Worm (Caenorhabditis elegans) whole organism, L1 larva: Measurements from ENCODE around the gene zig-13.

Experiments used
- lin-15B ChIP-seq: fragments of 150-350 bp; sonication (generic microtip); optimal IDR thresholded peaks from 3 replicates; lab custom pipeline; 2014; ENCODE audit warnings: missing biosample characterization, missing genetic modification characterization
- nhr-90 ChIP-seq: sonication (generic microtip); optimal IDR thresholded peaks from 2 replicates; lab custom pipeline; 2016; ENCODE audit warnings: mild to moderate bottlenecking, missing genetic modification characterization, missing compliant biosample characterization; ENCODE audit not compliant: poor library complexity
- rnt-1 ChIP-seq: sonication (generic microtip); optimal IDR thresholded peaks from 2 replicates; lab custom pipeline; 2016; ENCODE audit warnings: mild to moderate bottlenecking, missing genetic modification characterization, moderate library complexity, missing compliant biosample characterization
- skn-1 ChIP-seq: fragments of 150-350 bp; optimal IDR thresholded peaks from 2 replicates; lab custom pipeline; 2014; ENCODE audit warnings: missing biosample characterization, missing genetic modification characterization
- snpc-4 ChIP-seq: fragments of 150-350 bp; optimal IDR thresholded peaks from 2 replicates; lab custom pipeline; 2014; ENCODE audit warnings: missing biosample characterization, missing genetic modification characterization

DNA sequence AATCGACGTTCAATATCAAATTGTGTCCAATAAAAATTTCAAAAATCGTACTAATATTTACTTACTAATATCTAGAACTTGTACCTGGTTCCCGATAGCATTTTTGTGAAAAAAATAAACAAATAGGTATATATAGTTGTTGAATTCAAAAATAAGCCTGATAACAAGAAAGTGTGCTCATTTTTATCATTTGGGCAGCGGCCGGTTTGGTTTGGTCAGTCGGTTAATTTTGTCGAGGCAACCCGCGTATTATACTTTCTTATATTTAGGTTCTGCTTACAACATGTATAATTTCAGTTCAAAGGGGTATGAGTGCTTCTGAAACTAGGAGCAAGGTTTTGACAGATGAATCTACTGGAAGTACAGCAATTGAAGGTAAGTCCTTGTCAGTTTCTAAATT is 25.9 kb downstream of the zig-13 start, which contains the start of the genes nhr-280 and C29F9.2:
- no peak for TF ChIP-seq rnt-1 (tag; lab: Kevin White, UChicago)
- no peak for TF ChIP-seq skn-1 (tag; lab: Kevin White, UChicago)
- no peak for TF ChIP-seq snpc-4 (tag; lab: Kevin White, UChicago)
- no peak for TF ChIP-seq lin-15B (tag; lab: Kevin White, UChicago)
- TF ChIP-seq nhr-90, result no peak
